Worm (Caenorhabditis elegans) whole organism, L2 larva: ENCODE measurements around the gene exos-4.2.

Experiments
- R02D3.7 ChIP-seq: fragments of 150-350 bp; optimal IDR thresholded peaks from 2 replicates; lab custom pipeline; 2014; ENCODE audit warnings: missing biosample characterization, missing genetic modification characterization
- blmp-1 ChIP-seq: sonication (generic microtip); optimal IDR thresholded peaks from 2 replicates; lab custom pipeline; 2017; ENCODE audit warnings: missing genetic modification characterization, mild to moderate bottlenecking, missing compliant biosample characterization, antibody characterized with exemption, moderate library complexity; ENCODE audit not compliant: insufficient read depth
- sma-3 ChIP-seq: sonication (generic microtip); optimal IDR thresholded peaks from 2 replicates; lab custom pipeline; 2016; ENCODE audit warnings: missing genetic modification reagents, missing genetic modification characterization, missing compliant biosample characterization
- ztf-11 ChIP-seq: sonication (generic microtip); optimal IDR thresholded peaks from 2 replicates; lab custom pipeline; 2017; ENCODE audit warnings: missing biosample characterization, missing genetic modification characterization

DNA sequence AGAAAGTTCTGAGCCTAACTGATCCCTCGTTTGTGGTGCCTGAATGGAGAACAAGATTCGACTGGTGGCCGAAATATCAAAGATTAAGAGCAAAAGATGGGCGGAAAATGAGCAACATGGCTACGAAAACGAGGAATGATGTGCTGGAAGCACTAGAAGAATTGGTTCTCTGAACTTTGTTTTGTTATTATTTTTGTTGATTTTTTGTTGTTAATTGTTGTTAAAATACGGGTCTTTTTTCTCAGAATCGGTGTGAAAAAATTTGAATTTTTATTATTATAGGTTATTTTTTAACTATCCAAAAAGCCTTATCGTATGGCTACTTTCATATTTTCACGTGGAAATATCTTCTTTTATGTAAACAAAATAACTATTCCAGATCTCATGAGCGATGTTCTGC, 3.7 kb upstream of the exos-4.2 start, which contains the start of gene K02F3.12:
- no peak for TF ChIP-seq R02D3.7
- no peak for TF ChIP-seq blmp-1 (tag; lab: Kevin White, UChicago)
- TF ChIP-seq sma-3 = no peak
- TF ChIP-seq ztf-11 = no peak
